Worm (Caenorhabditis elegans) whole organism, L1 larva: ENCODE data around the gene K08E4.2.

Experiments
- ama-1 ChIP-seq: fragments of 150-350 bp; optimal IDR thresholded peaks from 2 replicates; lab custom pipeline; 2014
- ceh-63 ChIP-seq: fragments of 200-800 bp; sonication (Bioruptor generic); optimal IDR thresholded peaks from 2 replicates; lab custom pipeline; 2018; ENCODE audit warnings: mild to moderate bottlenecking, missing genetic modification characterization, missing compliant biosample characterization
- dpl-1 ChIP-seq, 3 experiments: fragments of 150-350 bp in 2 of 3; sonication (generic microtip) in 1 of 3; optimal IDR thresholded peaks; 2 replicates each; lab custom pipeline; 2014 to 2017; ENCODE audit warnings: missing biosample characterization in 3 of 3, missing genetic modification characterization in 3 of 3, missing genetic modification reagents in 3 of 3
- irx-1 ChIP-seq: sonication (generic microtip); optimal IDR thresholded peaks from 2 replicates; lab custom pipeline; 2016; ENCODE audit warnings: missing genetic modification characterization, missing compliant biosample characterization
- nhr-11 ChIP-seq: fragments of 150-350 bp; optimal IDR thresholded peaks from 2 replicates; lab custom pipeline; 2014; ENCODE audit warnings: missing biosample characterization, missing genetic modification characterization
- nhr-84 ChIP-seq: sonication (generic microtip); optimal IDR thresholded peaks from 2 replicates; lab custom pipeline; 2017; ENCODE audit warnings: missing biosample characterization, missing genetic modification characterization
- snpc-4 ChIP-seq: fragments of 150-350 bp; optimal IDR thresholded peaks from 2 replicates; lab custom pipeline; 2014; ENCODE audit warnings: missing biosample characterization, missing genetic modification characterization
- zag-1 ChIP-seq: fragments of 150-350 bp; optimal IDR thresholded peaks from 2 replicates; lab custom pipeline; 2014; ENCODE audit warnings: missing biosample characterization, missing genetic modification characterization

DNA sequence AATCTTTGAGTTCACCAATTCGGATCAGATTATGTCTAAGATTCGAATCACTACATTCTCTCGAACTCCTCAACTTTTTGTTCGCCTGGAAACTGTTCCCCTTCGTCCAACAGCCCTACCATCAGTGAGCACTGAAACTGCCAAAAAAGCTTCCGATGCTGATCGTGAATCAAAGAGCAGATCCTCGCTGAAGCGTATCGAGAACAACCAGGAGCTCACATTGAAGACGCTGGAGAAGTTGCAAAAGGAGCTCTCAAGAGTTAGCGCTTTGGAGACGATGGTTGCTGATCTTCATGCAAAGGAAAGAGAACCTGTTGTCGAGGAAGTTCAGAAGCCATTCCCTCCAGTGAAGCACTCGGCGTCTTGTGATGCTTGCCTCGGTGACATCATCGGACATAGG is 21.7 kb downstream of the K08E4.2 start:
- TF ChIP-seq nhr-11 = no peak
- TF ChIP-seq dpl-1 (GFP tag; optimal IDR thresholded peaks at IDR 0.05; lab: Kevin White, UChicago) = no peak
- no peak for TF ChIP-seq ceh-63
- no peak for TF ChIP-seq nhr-84 (tag; lab: Kevin White, UChicago)
- no peak for TF ChIP-seq irx-1 (tag; lab: Kevin White, UChicago)
- no peak for TF ChIP-seq snpc-4 (tag; lab: Kevin White, UChicago)
- no peak for TF ChIP-seq ama-1 (lab: Kevin White, UChicago)
- TF ChIP-seq zag-1 (tag; lab: Kevin White, UChicago) = no peak
